Fruit fly (Drosophila melanogaster) whole organism, embryonic: ENCODE measurements around the gene Mtp.

Source experiments
- Abd-B ChIP-seq: fragments of 200-800 bp; sonication (Bioruptor generic); optimal IDR thresholded peaks from 2 replicates; lab custom pipeline; 2018; ENCODE audit warnings: missing biosample characterization, mild to moderate bottlenecking, missing genetic modification characterization, moderate library complexity
- Atf6 ChIP-seq: fragments of 200-800 bp; sonication (Bioruptor generic); IDR thresholded peaks from 2 replicates; pipeline ENCODE4 v1.3.6; 2022; ENCODE audit warnings: missing biosample characterization, missing genetic modification characterization
- CG10209 ChIP-seq: fragments of 200-800 bp; sonication (Bioruptor generic); optimal IDR thresholded peaks from 3 replicates; lab custom pipeline; 2017; ENCODE audit warnings: missing biosample characterization, mild to moderate bottlenecking, missing genetic modification characterization, missing genetic modification reagents
- CG10979 ChIP-seq: fragments of 200-800 bp; sonication (Bioruptor generic); optimal IDR thresholded peaks from 2 replicates; lab custom pipeline; 2018; ENCODE audit warnings: missing biosample characterization, mild to moderate bottlenecking, missing genetic modification characterization, moderate library complexity
- CG12071 ChIP-seq: fragments of 200-800 bp; sonication (Bioruptor generic); optimal IDR thresholded peaks from 3 replicates; lab custom pipeline; 2018; ENCODE audit warnings: missing biosample characterization, mild to moderate bottlenecking, missing genetic modification characterization
- CG12219 ChIP-seq: fragments of 200-800 bp; sonication (Bioruptor generic); optimal IDR thresholded peaks from 3 replicates; lab custom pipeline; 2018; ENCODE audit warnings: missing biosample characterization, mild to moderate bottlenecking, missing genetic modification characterization
- CG12942 ChIP-seq: fragments of 200-800 bp; sonication (Bioruptor generic); optimal IDR thresholded peaks from 3 replicates; lab custom pipeline; 2016; ENCODE audit warnings: missing biosample characterization, missing genetic modification characterization
- CG13123 ChIP-seq: fragments of 200-800 bp; sonication (Bioruptor generic); optimal IDR thresholded peaks from 2 replicates; lab custom pipeline; 2016; ENCODE audit warnings: missing biosample characterization, missing genetic modification characterization
- CG13287 ChIP-seq: fragments of 200-800 bp; sonication (Bioruptor generic); IDR thresholded peaks from 2 replicates; pipeline ENCODE4 v1.3.6; 2022; ENCODE audit warnings: missing biosample characterization, missing genetic modification characterization; ENCODE audit not compliant: partially characterized antibody
- CG13424 ChIP-seq: fragments of 200-800 bp; sonication (Bioruptor generic); optimal IDR thresholded peaks from 2 replicates; lab custom pipeline; 2019; ENCODE audit warnings: missing biosample characterization, mild to moderate bottlenecking, missing genetic modification characterization, moderate library complexity
- CG16813 ChIP-seq: fragments of 200-800 bp; sonication (Bioruptor generic); IDR thresholded peaks from 3 replicates; pipeline ENCODE4 v1.3.6; 2022; ENCODE audit warnings: missing biosample characterization, missing genetic modification characterization; ENCODE audit not compliant: partially characterized antibody
- CG18262 ChIP-seq: fragments of 200-800 bp; optimal IDR thresholded peaks from 3 replicates; lab custom pipeline; 2019; ENCODE audit warnings: missing biosample characterization, mild to moderate bottlenecking, missing genetic modification characterization, moderate library complexity
- CG18619 ChIP-seq: fragments of 200-800 bp; sonication (Bioruptor generic); optimal IDR thresholded peaks from 3 replicates; lab custom pipeline; 2017; ENCODE audit warnings: missing biosample characterization, mild to moderate bottlenecking, missing genetic modification characterization
- CG2129 ChIP-seq: fragments of 200-800 bp; sonication (Bioruptor generic); IDR thresholded peaks from 2 replicates; pipeline ENCODE4 v1.3.6; 2022; ENCODE audit warnings: missing biosample characterization, missing genetic modification characterization; ENCODE audit not compliant: partially characterized antibody
- CG2712 ChIP-seq: fragments of 200-800 bp; optimal IDR thresholded peaks from 3 replicates; lab custom pipeline; 2019; ENCODE audit warnings: missing biosample characterization, mild to moderate bottlenecking, missing genetic modification characterization, moderate library complexity
- CG32767 ChIP-seq: fragments of 200-800 bp; sonication (Bioruptor generic); IDR thresholded peaks from 2 replicates; pipeline ENCODE4 v1.3.6; 2022; ENCODE audit warnings: missing biosample characterization, missing genetic modification characterization
- CG5245 ChIP-seq: fragments of 200-800 bp; sonication (Bioruptor generic); optimal IDR thresholded peaks from 3 replicates; lab custom pipeline; 2016; ENCODE audit warnings: missing biosample characterization, missing genetic modification characterization
- CG8388 ChIP-seq: fragments of 200-800 bp; sonication (Bioruptor generic); optimal IDR thresholded peaks from 2 replicates; lab custom pipeline; 2019; ENCODE audit warnings: missing biosample characterization, mild to moderate bottlenecking, missing genetic modification characterization, moderate library complexity
- CG9609 ChIP-seq: fragments of 200-800 bp; sonication (Bioruptor generic); optimal IDR thresholded peaks from 3 replicates; lab custom pipeline; 2016; ENCODE audit warnings: missing biosample characterization, missing genetic modification characterization
- CG9727 ChIP-seq: fragments of 200-800 bp; sonication (Bioruptor generic); optimal IDR thresholded peaks from 3 replicates; lab custom pipeline; 2017; ENCODE audit warnings: missing biosample characterization, mild to moderate bottlenecking, missing genetic modification characterization
- CHES-1-like ChIP-seq: fragments of 200-800 bp; sonication (Bioruptor generic); optimal IDR thresholded peaks from 2 replicates; lab custom pipeline; 2016; ENCODE audit warnings: missing biosample characterization, missing genetic modification characterization
- CrebB ChIP-seq: fragments of 200-800 bp; sonication (Bioruptor generic); optimal IDR thresholded peaks from 3 replicates; lab custom pipeline; 2018; ENCODE audit warnings: missing biosample characterization, mild to moderate bottlenecking, missing genetic modification characterization
- Deaf1 ChIP-seq: fragments of 200-800 bp; optimal IDR thresholded peaks from 3 replicates; lab custom pipeline; 2019; ENCODE audit warnings: missing biosample characterization, mild to moderate bottlenecking, missing genetic modification characterization, moderate library complexity
- Doc2 ChIP-seq: fragments of 200-800 bp; sonication (Bioruptor generic); IDR thresholded peaks from 2 replicates; pipeline ENCODE4 v1.3.6; 2022; ENCODE audit warnings: missing biosample characterization, missing genetic modification characterization
- HLH3B ChIP-seq: fragments of 200-800 bp; sonication (Bioruptor generic); IDR thresholded peaks from 2 replicates; pipeline ENCODE4 v1.3.6; 2022; ENCODE audit warnings: missing biosample characterization, missing genetic modification characterization
- Jarid2 ChIP-seq: fragments of 200-800 bp; sonication (Bioruptor generic); optimal IDR thresholded peaks from 3 replicates; lab custom pipeline; 2017; ENCODE audit warnings: mild to moderate bottlenecking, missing biosample characterization, missing genetic modification reagents, missing genetic modification characterization
- NK7.1 ChIP-seq: fragments of 200-800 bp; sonication (Bioruptor generic); optimal IDR thresholded peaks from 3 replicates; lab custom pipeline; 2016; ENCODE audit warnings: missing biosample characterization, missing genetic modification characterization
- Opbp ChIP-seq: fragments of 200-800 bp; sonication (Bioruptor generic); IDR thresholded peaks from 3 replicates; pipeline ENCODE4 v1.3.6; 2022; ENCODE audit warnings: missing biosample characterization, missing genetic modification characterization; ENCODE audit not compliant: partially characterized antibody
- Sox100B ChIP-seq: fragments of 200-800 bp; sonication (Bioruptor generic); optimal IDR thresholded peaks from 3 replicates; lab custom pipeline; 2018; ENCODE audit warnings: missing biosample characterization, mild to moderate bottlenecking, missing genetic modification characterization
- ab ChIP-seq: fragments of 200-800 bp; sonication (Bioruptor generic); optimal IDR thresholded peaks from 2 replicates; lab custom pipeline; 2016; ENCODE audit warnings: missing biosample characterization, missing genetic modification characterization
- amos ChIP-seq: fragments of 200-800 bp; sonication (Bioruptor generic); IDR thresholded peaks from 2 replicates; pipeline ENCODE4 v1.3.6; 2022; ENCODE audit warnings: missing biosample characterization, missing genetic modification characterization; ENCODE audit not compliant: partially characterized antibody
- ase ChIP-seq: fragments of 200-800 bp; sonication (Bioruptor generic); IDR thresholded peaks from 3 replicates; pipeline ENCODE4 v1.3.6; 2022; ENCODE audit warnings: missing biosample characterization, missing genetic modification characterization
- br ChIP-seq: fragments of >200 bp; optimal IDR thresholded peaks from 2 replicates; lab custom pipeline; 2017
- bsh ChIP-seq, 2 experiments: fragments of 200-800 bp; sonication (Bioruptor generic); optimal IDR thresholded peaks; 2 replicates each; lab custom pipeline; 2017 to 2018; ENCODE audit warnings: mild to moderate bottlenecking in 2 of 2, missing biosample characterization in 2 of 2, missing genetic modification characterization in 2 of 2, moderate library complexity in 1 of 2
- chinmo ChIP-seq: fragments of 200-800 bp; sonication (Bioruptor generic); IDR thresholded peaks from 4 replicates; pipeline ENCODE4 v1.3.6; 2022; ENCODE audit warnings: missing biosample characterization, missing genetic modification characterization; ENCODE audit not compliant: partially characterized antibody
- crp ChIP-seq, 2 experiments: fragments of 200-800 bp; sonication (Bioruptor generic); optimal IDR thresholded peaks; 2 replicates in 1 of 2; 3 replicates in 1 of 2; lab custom pipeline; 2017; ENCODE audit warnings: missing biosample characterization in 2 of 2, missing genetic modification characterization in 2 of 2, mild to moderate bottlenecking in 1 of 2, moderate library complexity in 1 of 2
- fd3F ChIP-seq: fragments of 200-800 bp; sonication (Bioruptor generic); optimal IDR thresholded peaks from 2 replicates; lab custom pipeline; 2018; ENCODE audit warnings: missing biosample characterization, mild to moderate bottlenecking, missing genetic modification characterization, moderate library complexity
- lilli ChIP-seq: fragments of 200-800 bp; sonication (Bioruptor generic); optimal IDR thresholded peaks from 3 replicates; lab custom pipeline; 2016; ENCODE audit warnings: missing biosample characterization, missing genetic modification characterization
- mirr ChIP-seq: fragments of 200-800 bp; sonication (Bioruptor generic); optimal IDR thresholded peaks from 3 replicates; lab custom pipeline; 2018; ENCODE audit warnings: missing biosample characterization, mild to moderate bottlenecking, missing genetic modification characterization
- oc ChIP-seq: fragments of 200-800 bp; sonication (Bioruptor generic); optimal IDR thresholded peaks from 2 replicates; lab custom pipeline; 2018; ENCODE audit warnings: missing biosample characterization, mild to moderate bottlenecking, missing genetic modification characterization, moderate library complexity
- pho ChIP-seq: fragments of 200-800 bp; sonication (Bioruptor generic); optimal IDR thresholded peaks from 2 replicates; lab custom pipeline; 2016; ENCODE audit warnings: missing biosample characterization, missing genetic modification characterization
- scrt ChIP-seq: fragments of 200-800 bp; sonication (Bioruptor generic); optimal IDR thresholded peaks from 2 replicates; lab custom pipeline; 2018; ENCODE audit warnings: missing biosample characterization, mild to moderate bottlenecking, missing genetic modification characterization, moderate library complexity
- sens ChIP-seq: fragments of 200-800 bp; sonication (Bioruptor generic); peaks from one replicate; lab custom pipeline; 2016; ENCODE audit warnings: missing biosample characterization, missing genetic modification characterization
- stwl ChIP-seq: fragments of 200-800 bp; sonication (Bioruptor generic); optimal IDR thresholded peaks from 3 replicates; lab custom pipeline; 2018; ENCODE audit warnings: missing biosample characterization, mild to moderate bottlenecking, missing genetic modification characterization, moderate library complexity
- trh ChIP-seq: fragments of 200-800 bp; sonication (Bioruptor generic); optimal IDR thresholded peaks from 2 replicates; lab custom pipeline; 2016; ENCODE audit warnings: missing biosample characterization, missing genetic modification characterization
- vfl ChIP-seq: fragments of 200-800 bp; sonication (Bioruptor generic); optimal IDR thresholded peaks from 2 replicates; lab custom pipeline; 2016; ENCODE audit warnings: missing biosample characterization, missing genetic modification characterization
- vvl ChIP-seq: fragments of 200-800 bp; sonication (Bioruptor generic); IDR thresholded peaks from 2 replicates; pipeline ENCODE4 v1.3.6; 2022; ENCODE audit warnings: missing biosample characterization, missing genetic modification characterization
- wek ChIP-seq: fragments of 200-800 bp; sonication (Bioruptor generic); optimal IDR thresholded peaks from 3 replicates; lab custom pipeline; 2018; ENCODE audit warnings: missing biosample characterization, mild to moderate bottlenecking, missing genetic modification characterization, moderate library complexity

Mtp gene

dm6 chr2L:20889857-20890606 lies 32.6 kb downstream of the Mtp start (continued):
- TF ChIP-seq CG12071 (peak; percentile 35), CG12942 (GFP tag; lab: Kevin White, UChicago) (no peak), vvl (GFP tag; lab: Robert Waterston, UW) (peak; percentile 31), CG9727 (GFP tag; lab: Kevin White, UChicago) (peak; percentile 40), CG10979 (peak; percentile 36), CG13287 (GFP tag; lab: Robert Waterston, UW) (no peak; the same call in 1 of the 2 replicates), chinmo (peak; percentile 93), CG32767 (no peak), CG2712 (tag; lab: Kevin White, UChicago) (peak; percentile 19), br (lab: Kevin White, UChicago) (no peak), vfl (GFP tag; lab: Kevin White, UChicago) (no peak), Doc2 (no peak), CG18619 (GFP tag; lab: Kevin White, UChicago) (no peak), CG2129 (no peak), CG13123 (no peak), sens (GFP tag; lab: Kevin White, UChicago) (peak; percentile 89), Sox100B (GFP tag; lab: Kevin White, UChicago) (peak; percentile 58), NK7.1 (GFP tag; lab: Kevin White, UChicago) (no peak), stwl (no peak), fd3F (GFP tag; lab: Kevin White, UChicago) (no peak), CG12219 (GFP tag; lab: Kevin White, UChicago) (peak; percentile 44), Atf6 (GFP tag; lab: Robert Waterston, UW) (no peak; the same call in none of the 2 replicates), CG8388 (peak; percentile 7), Deaf1 (tag; lab: Kevin White, UChicago) (peak; percentile 32), CrebB (peak; percentile 39), Opbp (GFP tag; lab: Robert Waterston, UW) (no peak), ab (no peak), CG16813 (GFP tag; lab: Robert Waterston, UW) (no peak), Jarid2 (GFP tag; lab: Kevin White, UChicago) (peak; percentile 84), Abd-B (GFP tag; lab: Kevin White, UChicago) (peak; percentile 34), amos (GFP tag; lab: Robert Waterston, UW) (no peak; the same call in 1 of the 2 replicates), CG18262 (tag; lab: Kevin White, UChicago) (peak; percentile 41), CG5245 (GFP tag; lab: Kevin White, UChicago) (no peak), CHES-1-like (GFP tag; lab: Kevin White, UChicago) (no peak), oc (peak; percentile 73), lilli (GFP tag; lab: Kevin White, UChicago) (peak; percentile 35), CG9609 (no peak), crp (GFP tag; optimal IDR thresholded peaks at IDR 0.05; lab: Kevin White, UChicago) (no peak), trh (peak; percentile 27), CG13424 (peak; percentile 17), ase (GFP tag; lab: Robert Waterston, UW) (0 out of 3 replicates have a peak, but pooled peaks have one; percentile 29), CG10209 (GFP tag; lab: Kevin White, UChicago) (peak; percentile 53), bsh (GFP tag; optimal IDR thresholded peaks at IDR 0.05; lab: Kevin White, UChicago) (peak in 1 of 2 experiments; percentile 47), HLH3B (GFP tag; lab: Robert Waterston, UW) (peak; percentile 9; the same call in 1 of the 2 replicates), pho (GFP tag; lab: Kevin White, UChicago) (no peak), wek (GFP tag; lab: Kevin White, UChicago) (no peak), mirr (GFP tag; lab: Kevin White, UChicago) (peak; percentile 33), scrt (no peak)
